Worm (Caenorhabditis elegans): ENCODE results near the gene Y73B6BL.44.
A peak's percentile ranks its signal among the peaks of the same experiment; 100 is the strongest.

Gene Y73B6BL.44

DNA sequence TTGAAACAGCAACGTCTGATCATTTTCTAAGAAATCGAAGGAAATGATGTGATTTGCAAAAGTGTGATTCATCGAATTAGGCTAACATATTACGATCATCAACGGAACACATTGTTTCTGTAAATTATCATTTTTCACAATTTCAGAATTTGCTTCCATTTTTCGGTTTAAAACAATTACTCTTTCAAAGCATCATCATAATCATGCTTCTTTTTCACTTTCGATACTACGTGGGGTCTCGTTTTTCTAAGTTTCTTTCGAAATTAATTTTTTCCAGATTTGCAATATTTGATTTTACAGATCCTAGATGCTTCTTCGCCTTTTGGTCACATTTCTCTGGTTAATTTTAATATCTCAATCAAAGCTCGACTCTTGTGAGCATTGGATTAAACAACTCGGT lies 13.2 kb upstream of the Y73B6BL.44 start, which contains the start of gene tyr-6:
Gene tyr-6, plus strand, starts transcription at position 301 of the 400 bp plus-strand sequence.
- TF ChIP-seq pha-4 (tag; optimal IDR thresholded peaks at IDR 0.05) (no peak), skn-1 (tag; optimal IDR thresholded peaks at IDR 0.05) (no peak), elt-3 (tag; optimal IDR thresholded peaks at IDR 0.05) (no peak), snpc-4 (tag; optimal IDR thresholded peaks at IDR 0.05) (no peak), elt-1 (tag; optimal IDR thresholded peaks at IDR 0.05) (no peak), mdl-1 (tag; optimal IDR thresholded peaks at IDR 0.05) (no peak), nhr-28 (tag; optimal IDR thresholded peaks at IDR 0.05) (no peak), tbx-2 (tag; optimal IDR thresholded peaks at IDR 0.05) (no peak), pqm-1 (tag; optimal IDR thresholded peaks at IDR 0.05) (no peak), nhr-23 (tag; optimal IDR thresholded peaks at IDR 0.05) (no peak), ceh-16 (tag; optimal IDR thresholded peaks at IDR 0.05) (no peak), R02D3.7 (tag; optimal IDR thresholded peaks at IDR 0.05) (no peak)

DNA sequence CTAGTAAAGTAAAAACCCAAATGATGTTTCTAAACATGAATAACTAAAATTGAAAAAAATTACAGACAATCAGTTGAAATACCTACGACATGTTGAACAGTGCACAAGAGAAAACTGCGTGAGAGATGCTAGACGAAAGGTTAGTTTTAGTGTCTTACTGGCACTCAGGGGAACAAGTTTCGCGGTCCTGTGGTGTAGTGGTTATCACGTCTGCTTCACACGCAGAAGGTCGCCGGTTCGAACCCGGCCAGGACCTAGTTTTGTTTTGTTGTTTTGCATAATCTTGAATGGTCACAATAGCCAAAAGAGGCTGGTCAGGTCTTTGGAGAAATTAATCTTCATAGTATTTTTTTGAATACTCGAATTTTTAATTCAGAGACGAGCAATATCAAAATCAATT lies 12.4 kb upstream of the Y73B6BL.44 start:
- TF ChIP-seq nhr-43 (tag; optimal IDR thresholded peaks at IDR 0.05; ENCODE audit: poor library complexity, severe bottlenecking) = peak; percentile 73
- TF ChIP-seq nhr-12 (tag; optimal IDR thresholded peaks at IDR 0.05) = no peak
- peak; percentile 29 for TF ChIP-seq pqm-1 (tag; optimal IDR thresholded peaks at IDR 0.05)
- no peak for TF ChIP-seq fkh-10 (GFP tag; optimal IDR thresholded peaks at IDR 0.05)
- peak; percentile 44 for TF ChIP-seq lsy-12 (tag; optimal IDR thresholded peaks at IDR 0.05)
- TF ChIP-seq ceh-28 (tag; optimal IDR thresholded peaks at IDR 0.05) = no peak
- TF ChIP-seq egl-27 (tag; optimal IDR thresholded peaks at IDR 0.05) = peak; percentile 36
- no peak for TF ChIP-seq lin-15B (tag; optimal IDR thresholded peaks at IDR 0.05)
- TF ChIP-seq hmg-11 (tag; optimal IDR thresholded peaks at IDR 0.05) = peak; percentile 56
- TF ChIP-seq pha-4 (tag; optimal IDR thresholded peaks at IDR 0.05) = peak; percentile 32
- TF ChIP-seq sea-2 (GFP tag; optimal IDR thresholded peaks at IDR 0.05) = no peak
- TF ChIP-seq nfya-1 (tag; optimal IDR thresholded peaks at IDR 0.05; ENCODE audit: insufficient read depth) = peak; percentile 23
- TF ChIP-seq elt-2 (tag; optimal IDR thresholded peaks at IDR 0.05) = peak; percentile 30
- TF ChIP-seq nhr-25 (tag; optimal IDR thresholded peaks at IDR 0.05) = peak; percentile 26

DNA sequence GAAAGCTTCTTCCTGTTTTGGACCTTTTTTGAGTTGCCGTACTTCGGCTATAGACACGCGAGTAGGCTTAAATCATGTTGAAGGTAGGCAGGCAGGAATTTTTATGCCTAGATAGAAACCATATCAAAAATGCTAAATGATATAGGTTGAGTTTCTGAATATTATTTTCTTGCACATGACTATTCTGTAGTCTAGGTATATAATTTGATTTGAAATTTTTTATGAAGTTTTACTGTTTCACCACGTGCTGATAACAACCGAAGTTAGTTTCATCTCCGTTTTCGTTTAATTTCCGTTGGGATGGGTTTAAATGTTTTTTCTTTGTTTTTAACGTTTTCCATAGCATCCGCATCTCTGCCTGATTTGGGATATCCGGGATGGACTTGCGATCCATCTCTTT lies 6.4 kb upstream of the Y73B6BL.44 start, which contains the start of gene Y73B6BL.37:
Gene Y73B6BL.37, plus strand, starts transcription at position 301 of the 400 bp plus-strand sequence.
- TF ChIP-seq nhr-43 (tag; optimal IDR thresholded peaks at IDR 0.05; ENCODE audit: poor library complexity, severe bottlenecking) (no peak), fkh-2 (tag; optimal IDR thresholded peaks at IDR 0.05) (no peak), fkh-10 (GFP tag; optimal IDR thresholded peaks at IDR 0.05) (no peak), ceh-16 (tag; optimal IDR thresholded peaks at IDR 0.05) (no peak), eor-1 (tag; optimal IDR thresholded peaks at IDR 0.05) (no peak), nhr-237 (tag; optimal IDR thresholded peaks at IDR 0.05) (no peak), hmg-11 (tag; optimal IDR thresholded peaks at IDR 0.05) (no peak), nhr-76 (tag; optimal IDR thresholded peaks at IDR 0.05) (no peak), lsy-12 (tag; optimal IDR thresholded peaks at IDR 0.05) (no peak), egl-5 (tag; optimal IDR thresholded peaks at IDR 0.05) (no peak)

DNA sequence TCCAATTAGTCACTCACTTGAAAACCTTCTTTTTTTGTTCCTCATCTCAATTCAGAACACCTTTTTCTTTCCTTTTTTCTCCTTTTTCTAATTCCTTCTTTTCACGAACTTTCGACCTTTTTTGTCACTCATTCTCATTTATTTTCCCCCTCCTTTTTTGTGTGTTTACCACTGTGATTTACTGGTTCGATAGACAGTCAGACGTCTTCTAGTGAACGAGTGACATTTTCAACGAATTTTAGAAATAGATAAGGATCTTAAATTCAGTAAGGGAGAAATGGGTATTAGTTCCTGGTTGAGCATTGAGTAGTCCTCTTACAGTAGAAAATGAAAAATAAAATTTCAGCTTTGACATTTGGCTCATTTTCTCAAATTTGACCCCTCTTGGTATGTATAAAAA lies 1.5 kb upstream of the Y73B6BL.44 start:
- TF ChIP-seq elt-1 (tag; optimal IDR thresholded peaks at IDR 0.05) (peak; percentile 74), nhr-25 (tag; optimal IDR thresholded peaks at IDR 0.05) (peak; percentile 33), aly-2 (tag; optimal IDR thresholded peaks at IDR 0.05) (no peak), nhr-23 (tag; optimal IDR thresholded peaks at IDR 0.05) (no peak)

DNA sequence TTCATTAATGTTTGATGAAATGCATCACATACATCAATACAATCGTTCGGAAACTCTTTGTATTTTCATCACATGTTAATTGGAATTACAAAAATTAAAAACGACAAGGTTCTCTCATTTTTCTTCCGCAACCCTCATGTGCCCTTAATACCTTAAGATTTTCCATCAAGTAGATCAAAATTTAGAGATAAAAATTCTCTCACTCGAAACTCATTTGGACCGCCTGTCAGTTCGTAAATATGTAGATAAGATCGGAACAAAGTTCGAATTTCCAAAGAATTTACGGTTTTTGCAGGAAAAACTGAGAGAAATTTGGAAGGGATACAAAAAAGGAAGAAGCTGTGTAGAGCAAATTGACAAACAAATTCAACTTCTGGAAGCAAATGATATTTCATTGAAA lies 2.7 kb downstream of the Y73B6BL.44 start:
- no peak for TF ChIP-seq hmg-11 (tag; optimal IDR thresholded peaks at IDR 0.05)
- TF ChIP-seq nhr-25 (tag; optimal IDR thresholded peaks at IDR 0.05) = peak; percentile 21
- peak; percentile 65 for TF ChIP-seq elt-1 (tag; optimal IDR thresholded peaks at IDR 0.05)
- TF ChIP-seq fkh-2 (tag; optimal IDR thresholded peaks at IDR 0.05) = no peak

DNA sequence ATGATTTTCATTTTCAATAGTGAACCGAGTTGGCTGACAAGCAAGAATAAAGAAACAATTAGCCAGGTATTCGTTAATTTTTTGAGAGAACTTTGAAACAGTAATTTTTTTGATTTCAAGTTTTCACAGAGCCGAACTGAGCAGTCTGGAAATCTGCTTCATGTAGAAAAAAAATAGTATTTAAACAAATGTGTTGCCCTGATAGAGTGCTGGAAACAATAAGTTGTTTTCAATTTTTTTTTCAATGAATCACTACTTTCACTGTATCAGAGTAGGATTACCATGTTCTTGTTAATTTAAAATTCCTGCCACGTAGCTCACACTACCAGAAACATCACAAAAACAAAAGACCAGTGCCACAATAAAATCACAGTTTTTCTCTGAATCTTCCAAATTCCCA lies 7.0 kb downstream of the Y73B6BL.44 start:
- TF ChIP-seq eor-1 (tag; optimal IDR thresholded peaks at IDR 0.05) (no peak), tbx-2 (tag; optimal IDR thresholded peaks at IDR 0.05) (no peak), nhr-237 (tag; optimal IDR thresholded peaks at IDR 0.05) (no peak), fkh-10 (GFP tag; optimal IDR thresholded peaks at IDR 0.05) (no peak), fkh-2 (tag; optimal IDR thresholded peaks at IDR 0.05) (no peak), elt-3 (tag; optimal IDR thresholded peaks at IDR 0.05) (no peak), aly-2 (tag; optimal IDR thresholded peaks at IDR 0.05) (no peak), pha-4 (tag; optimal IDR thresholded peaks at IDR 0.05) (no peak), lin-15B (tag; optimal IDR thresholded peaks at IDR 0.05) (no peak)
